Worm (Caenorhabditis elegans): ENCODE results near the gene C45G9.10.

Gene C45G9.10

ce11 chrIII:5080700-5081572, 19.2 kb upstream of the C45G9.10 start (continued):
- TF ChIP-seq nfyb-1 (GFP tag; IDR thresholded peaks at IDR 0.05) (peak; percentile 94), ztf-22 (GFP tag; optimal IDR thresholded peaks at IDR 0.05) (no peak), lin-35 (GFP tag; optimal IDR thresholded peaks at IDR 0.05) (peak in 2 of 3 experiments; percentile 9 to 74), B0336.3 (GFP tag; IDR thresholded peaks at IDR 0.05) (peak; percentile 91), zfh-2 (GFP tag; conservative IDR thresholded peaks at IDR 0.05) (no peak), him-1 (tag; optimal IDR thresholded peaks at IDR 0.05) (peak; percentile 86), akir-1 (GFP tag; optimal IDR thresholded peaks at IDR 0.05) (no peak), D2030.7 (GFP tag; IDR thresholded peaks at IDR 0.05) (peak; percentile 83), Y79H2A.3 (GFP tag; conservative IDR thresholded peaks at IDR 0.05) (0 out of 2 replicates have a peak, but pooled peaks have one; percentile 35), Y56A3A.18 (GFP tag; IDR thresholded peaks at IDR 0.05) (peak; percentile 83), madf-8 (GFP tag; conservative IDR thresholded peaks at IDR 0.05) (peak; percentile 66), mel-28 (tag; optimal IDR thresholded peaks at IDR 0.05; ENCODE audit: borderline replicate concordance) (peak; percentile 40), nhr-120 (GFP tag; IDR thresholded peaks at IDR 0.05) (no peak), K11D2.4 (GFP tag; IDR thresholded peaks at IDR 0.05) (peak; percentile 82), snpc-1.1 (tag; optimal IDR thresholded peaks at IDR 0.05; ENCODE audit: insufficient read depth) (peak; percentile 94), mcd-1 (GFP tag; IDR thresholded peaks at IDR 0.05) (peak; percentile 87), snpc-1.3 (tag; optimal IDR thresholded peaks at IDR 0.05; ENCODE audit: insufficient read depth) (peak; percentile 70), lir-1 (GFP tag; conservative IDR thresholded peaks at IDR 0.05) (peak; percentile 53; the same call in 1 of the 2 replicates), ceh-58 (GFP tag; IDR thresholded peaks at IDR 0.05) (0 out of 2 replicates have a peak, but pooled peaks have one; percentile 84), dox-1 (GFP tag; IDR thresholded peaks at IDR 0.05) (peak; percentile 88), ztf-3 (GFP tag; optimal IDR thresholded peaks at IDR 0.05) (peak; percentile 13), hlh-12 (tag; optimal IDR thresholded peaks at IDR 0.05) (peak; percentile 72), ceh-100 (GFP tag; IDR thresholded peaks at IDR 0.05) (peak; percentile 81), repo-1 (tag; optimal IDR thresholded peaks at IDR 0.05) (peak; percentile 95), Y53G8AR.9 (GFP tag; conservative IDR thresholded peaks at IDR 0.05) (peak; percentile 88), hmg-20 (GFP tag; IDR thresholded peaks at IDR 0.05) (peak; percentile 49; the same call in 1 of the 2 replicates), ztf-18 (tag; optimal IDR thresholded peaks at IDR 0.05) (peak; percentile 78), Y95B8A.8 (GFP tag; IDR thresholded peaks at IDR 0.05) (peak; percentile 90), rcor-1 (GFP tag; IDR thresholded peaks at IDR 0.05) (peak; percentile 78), F52B5.7 (tag; optimal IDR thresholded peaks at IDR 0.05) (peak; percentile 90), let-526 (GFP tag; IDR thresholded peaks at IDR 0.05) (peak; percentile 36; the same call in 1 of the 2 replicates), attf-3 (GFP tag; conservative IDR thresholded peaks at IDR 0.05) (peak; percentile 52; the same call in 1 of the 2 replicates), nhr-80 (tag; optimal IDR thresholded peaks at IDR 0.05) (peak; percentile 55), F22D6.2 (tag; optimal IDR thresholded peaks at IDR 0.05) (peak; percentile 62), madf-3 (GFP tag; IDR thresholded peaks at IDR 0.05) (peak; percentile 76; the same call in 1 of the 2 replicates), hrde-1 (tag; optimal IDR thresholded peaks at IDR 0.05; ENCODE audit: borderline replicate concordance) (peak; percentile 93), mes-4 (tag; optimal IDR thresholded peaks at IDR 0.05) (peak; percentile 70), ceh-91 (GFP tag; IDR thresholded peaks at IDR 0.05) (no peak; the same call in 1 of the 2 replicates), pbrm-1 (GFP tag; IDR thresholded peaks at IDR 0.05) (peak; percentile 88), lag-1 (GFP tag; IDR thresholded peaks at IDR 0.05) (no peak), T26A5.8 (tag; optimal IDR thresholded peaks at IDR 0.05) (peak; percentile 81), chd-7 (tag; optimal IDR thresholded peaks at IDR 0.05) (peak; percentile 86), ztf-6 (GFP tag; IDR thresholded peaks at IDR 0.05) (0 out of 2 replicates have a peak, but pooled peaks have one; percentile 65), athp-1 (tag; optimal IDR thresholded peaks at IDR 0.05) (peak; percentile 87), B0261.1 (tag; optimal IDR thresholded peaks at IDR 0.05) (peak; percentile 75), ceh-27 (GFP tag; optimal IDR thresholded peaks at IDR 0.05) (peak; percentile 65)
